Fruit fly (Drosophila melanogaster) whole organism, embryonic: Measurements from ENCODE around the gene Dic61B.

Experiments used
- Atf-2 ChIP-seq: fragments of 200-800 bp; sonication (Bioruptor generic); optimal IDR thresholded peaks from 2 replicates; lab custom pipeline; 2016; ENCODE audit warnings: missing biosample characterization, missing genetic modification characterization
- BEAF-32 ChIP-seq: fragments of 200-800 bp; sonication (Bioruptor generic); optimal IDR thresholded peaks from 3 replicates; lab custom pipeline; 2017; ENCODE audit warnings: missing biosample characterization, missing genetic modification characterization, mild to moderate bottlenecking, moderate library complexity, missing genetic modification reagents
- C15 ChIP-seq: fragments of 200-800 bp; sonication (Bioruptor generic); IDR thresholded peaks from 3 replicates; pipeline ENCODE4 v1.3.6; 2022; ENCODE audit warnings: missing biosample characterization, missing genetic modification characterization
- CG10321 ChIP-seq: fragments of 200-800 bp; sonication (Bioruptor generic); IDR thresholded peaks from 2 replicates; pipeline ENCODE4 v1.3.6; 2022; ENCODE audit warnings: missing biosample characterization, missing genetic modification characterization
- CG10565 ChIP-seq: fragments of 200-800 bp; sonication (Bioruptor generic); optimal IDR thresholded peaks from 3 replicates; lab custom pipeline; 2016; ENCODE audit warnings: missing biosample characterization, mild to moderate bottlenecking, missing genetic modification characterization
- CG11560 ChIP-seq: fragments of 200-800 bp; sonication (Bioruptor generic); IDR thresholded peaks from 3 replicates; pipeline ENCODE4 v1.3.6; 2022; ENCODE audit warnings: missing biosample characterization, missing genetic modification characterization
- CG12769 ChIP-seq: fragments of 200-800 bp; sonication (Bioruptor generic); optimal IDR thresholded peaks from 2 replicates; lab custom pipeline; 2019; ENCODE audit warnings: missing biosample characterization, mild to moderate bottlenecking, missing genetic modification characterization, moderate library complexity
- CG13775 ChIP-seq: fragments of 200-800 bp; sonication (Bioruptor generic); optimal IDR thresholded peaks from 3 replicates; lab custom pipeline; 2017; ENCODE audit warnings: missing biosample characterization, mild to moderate bottlenecking, missing genetic modification characterization
- CG14014 ChIP-seq: fragments of 200-800 bp; sonication (Bioruptor generic); IDR thresholded peaks from 2 replicates; pipeline ENCODE4 v1.3.6; 2022; ENCODE audit warnings: missing biosample characterization, missing genetic modification characterization
- CG1647 ChIP-seq: fragments of 200-800 bp; sonication (Bioruptor generic); optimal IDR thresholded peaks from 3 replicates; lab custom pipeline; 2016; ENCODE audit warnings: missing biosample characterization, missing genetic modification characterization
- CG16813 ChIP-seq: fragments of 200-800 bp; sonication (Bioruptor generic); IDR thresholded peaks from 3 replicates; pipeline ENCODE4 v1.3.6; 2022; ENCODE audit warnings: missing biosample characterization, missing genetic modification characterization; ENCODE audit not compliant: partially characterized antibody
- CG17328 ChIP-seq: fragments of 200-800 bp; sonication (Bioruptor generic); IDR thresholded peaks from 2 replicates; pipeline ENCODE4 v1.3.6; 2022; ENCODE audit warnings: missing biosample characterization, missing genetic modification characterization
- CG1792 ChIP-seq: fragments of 200-800 bp; sonication (Bioruptor generic); optimal IDR thresholded peaks from 2 replicates; lab custom pipeline; 2016; ENCODE audit warnings: missing biosample characterization, missing genetic modification characterization
- CG33557 ChIP-seq: fragments of 200-800 bp; sonication (Bioruptor generic); optimal IDR thresholded peaks from 2 replicates; lab custom pipeline; 2019; ENCODE audit warnings: missing biosample characterization, mild to moderate bottlenecking, missing genetic modification characterization, moderate library complexity
- CG42726 ChIP-seq: fragments of 200-800 bp; sonication (Bioruptor generic); IDR thresholded peaks from 2 replicates; pipeline ENCODE4 v1.3.6; 2022; ENCODE audit warnings: missing biosample characterization, missing genetic modification characterization; ENCODE audit not compliant: partially characterized antibody
- CG5953 ChIP-seq: fragments of 200-800 bp; sonication (Bioruptor generic); IDR thresholded peaks from 2 replicates; pipeline ENCODE4 v1.3.6; 2022; ENCODE audit warnings: missing biosample characterization, missing genetic modification characterization
- CG6854 ChIP-seq: fragments of 200-800 bp; sonication (Bioruptor generic); optimal IDR thresholded peaks from 3 replicates; lab custom pipeline; 2017; ENCODE audit warnings: missing biosample characterization, mild to moderate bottlenecking, missing genetic modification characterization
- CG9817 ChIP-seq: fragments of 200-800 bp; sonication (Bioruptor generic); optimal IDR thresholded peaks from 2 replicates; lab custom pipeline; 2018; ENCODE audit warnings: missing biosample characterization, mild to moderate bottlenecking, missing genetic modification characterization, moderate library complexity
- Deaf1 ChIP-seq: fragments of 200-800 bp; optimal IDR thresholded peaks from 3 replicates; lab custom pipeline; 2019; ENCODE audit warnings: missing biosample characterization, mild to moderate bottlenecking, missing genetic modification characterization, moderate library complexity
- Dek ChIP-seq: fragments of 200-800 bp; sonication (Bioruptor generic); optimal IDR thresholded peaks from 3 replicates; lab custom pipeline; 2019; ENCODE audit warnings: missing biosample characterization, mild to moderate bottlenecking, missing genetic modification characterization, moderate library complexity
- Doc3 ChIP-seq: fragments of 200-800 bp; sonication (Bioruptor generic); IDR thresholded peaks from 3 replicates; pipeline ENCODE4 v1.3.6; 2022; ENCODE audit warnings: missing biosample characterization, missing genetic modification characterization; ENCODE audit not compliant: partially characterized antibody
- H15 ChIP-seq: fragments of 200-800 bp; sonication (Bioruptor generic); IDR thresholded peaks from 3 replicates; pipeline ENCODE4 v1.3.6; 2022; ENCODE audit warnings: missing biosample characterization, missing genetic modification characterization
- Jarid2 ChIP-seq: fragments of 200-800 bp; sonication (Bioruptor generic); optimal IDR thresholded peaks from 3 replicates; lab custom pipeline; 2017; ENCODE audit warnings: mild to moderate bottlenecking, missing biosample characterization, missing genetic modification reagents, missing genetic modification characterization
- Myb ChIP-seq: fragments of 200-800 bp; sonication (Bioruptor generic); optimal IDR thresholded peaks from 2 replicates; lab custom pipeline; 2016; ENCODE audit warnings: missing biosample characterization, missing genetic modification characterization
- NC2α ChIP-seq: fragments of 200-800 bp; sonication (Bioruptor generic); optimal IDR thresholded peaks from 2 replicates; lab custom pipeline; 2016; ENCODE audit warnings: missing biosample characterization, missing genetic modification characterization
- Ravus ChIP-seq: fragments of 200-800 bp; sonication (Bioruptor generic); IDR thresholded peaks from 2 replicates; pipeline ENCODE4 v1.3.6; 2022; ENCODE audit warnings: missing biosample characterization, missing genetic modification characterization
- Rx ChIP-seq: fragments of 200-800 bp; sonication (Bioruptor generic); IDR thresholded peaks from 2 replicates; pipeline ENCODE4 v1.3.6; 2022; ENCODE audit warnings: missing biosample characterization, missing genetic modification characterization
- Sry-β ChIP-seq: fragments of 200-800 bp; sonication (Bioruptor generic); optimal IDR thresholded peaks from 2 replicates; lab custom pipeline; 2018; ENCODE audit warnings: missing biosample characterization, mild to moderate bottlenecking, missing genetic modification characterization, moderate library complexity
- Sry-δ ChIP-seq: fragments of 200-800 bp; sonication (Bioruptor generic); optimal IDR thresholded peaks from 2 replicates; lab custom pipeline; 2016; ENCODE audit warnings: missing biosample characterization, missing genetic modification characterization
- Trl ChIP-seq, 3 experiments: fragments of >200 bp in 2 of 3; fragments of 200-800 bp in 1 of 3; sonication (Bioruptor generic) in 1 of 3; optimal IDR thresholded peaks; 2 replicates in 1 of 3; 3 replicates in 2 of 3; lab custom pipeline; 2016 to 2017; ENCODE audit warnings: missing biosample characterization in 1 of 3, missing genetic modification characterization in 1 of 3
- ac ChIP-seq: fragments of 200-800 bp; sonication (Bioruptor generic); optimal IDR thresholded peaks from 3 replicates; lab custom pipeline; 2017; ENCODE audit warnings: missing biosample characterization, mild to moderate bottlenecking, missing genetic modification characterization
- bowl ChIP-seq: fragments of 200-800 bp; sonication (Bioruptor generic); IDR thresholded peaks from 2 replicates; pipeline ENCODE4 v1.3.6; 2022; ENCODE audit warnings: missing biosample characterization, missing genetic modification characterization
- chinmo ChIP-seq: fragments of 200-800 bp; sonication (Bioruptor generic); IDR thresholded peaks from 4 replicates; pipeline ENCODE4 v1.3.6; 2022; ENCODE audit warnings: missing biosample characterization, missing genetic modification characterization; ENCODE audit not compliant: partially characterized antibody
- eyg ChIP-seq: fragments of 200-800 bp; sonication (Bioruptor generic); optimal IDR thresholded peaks from 3 replicates; lab custom pipeline; 2016; ENCODE audit warnings: missing biosample characterization, missing genetic modification characterization
- fd96Cb ChIP-seq: fragments of 200-800 bp; sonication (Bioruptor generic); optimal IDR thresholded peaks from 2 replicates; lab custom pipeline; 2018; ENCODE audit warnings: missing biosample characterization, mild to moderate bottlenecking, missing genetic modification characterization, moderate library complexity
- gcm ChIP-seq: fragments of 200-800 bp; sonication (Bioruptor generic); optimal IDR thresholded peaks from 2 replicates; lab custom pipeline; 2019; ENCODE audit warnings: missing biosample characterization, mild to moderate bottlenecking, missing genetic modification characterization, moderate library complexity
- kni ChIP-seq: fragments of 200-800 bp; sonication (Bioruptor generic); optimal IDR thresholded peaks from 3 replicates; lab custom pipeline; 2017; ENCODE audit warnings: mild to moderate bottlenecking, missing biosample characterization, missing genetic modification reagents, missing genetic modification characterization
- mam ChIP-seq: fragments of 200-800 bp; sonication (Bioruptor generic); optimal IDR thresholded peaks from 3 replicates; lab custom pipeline; 2016; ENCODE audit warnings: missing biosample characterization, missing genetic modification characterization
- pb ChIP-seq: fragments of 200-800 bp; sonication (Bioruptor generic); optimal IDR thresholded peaks from 3 replicates; lab custom pipeline; 2016; ENCODE audit warnings: missing biosample characterization, missing genetic modification characterization
- psq ChIP-seq: fragments of 200-800 bp; sonication (Bioruptor generic); optimal IDR thresholded peaks from 2 replicates; lab custom pipeline; 2017; ENCODE audit warnings: missing biosample characterization, missing genetic modification characterization
- row ChIP-seq: fragments of 200-800 bp; sonication (Bioruptor generic); IDR thresholded peaks from 3 replicates; pipeline ENCODE4 v1.3.6; 2022; ENCODE audit warnings: missing biosample characterization, missing genetic modification characterization
- sens ChIP-seq: fragments of 200-800 bp; sonication (Bioruptor generic); peaks from one replicate; lab custom pipeline; 2016; ENCODE audit warnings: missing biosample characterization, missing genetic modification characterization
- sna ChIP-seq: fragments of 200-800 bp; sonication (Bioruptor generic); IDR thresholded peaks from 2 replicates; pipeline ENCODE4 v1.3.6; 2022; ENCODE audit warnings: missing biosample characterization, missing genetic modification characterization; ENCODE audit not compliant: partially characterized antibody
- so ChIP-seq: fragments of 200-800 bp; sonication (Bioruptor generic); IDR thresholded peaks from 3 replicates; pipeline ENCODE4 v1.3.6; 2022; ENCODE audit warnings: missing biosample characterization, missing genetic modification characterization
- sr ChIP-seq: fragments of 200-800 bp; sonication (Bioruptor generic); IDR thresholded peaks from 3 replicates; pipeline ENCODE4 v1.3.6; 2022; ENCODE audit warnings: missing biosample characterization, missing genetic modification characterization
- tll ChIP-seq, 2 experiments: fragments of 200-800 bp in 1 of 2; fragments of >200 bp in 1 of 2; sonication (Bioruptor generic) in 1 of 2; optimal IDR thresholded peaks; 2 replicates each; lab custom pipeline; 2017 to 2019; ENCODE audit warnings: missing biosample characterization in 2 of 2, missing genetic modification characterization in 2 of 2, mild to moderate bottlenecking in 1 of 2, moderate library complexity in 1 of 2
- tx ChIP-seq: fragments of 200-800 bp; sonication (Bioruptor generic); optimal IDR thresholded peaks from 2 replicates; lab custom pipeline; 2016; ENCODE audit warnings: missing biosample characterization, missing genetic modification characterization
- vvl ChIP-seq: fragments of 200-800 bp; sonication (Bioruptor generic); IDR thresholded peaks from 2 replicates; pipeline ENCODE4 v1.3.6; 2022; ENCODE audit warnings: missing biosample characterization, missing genetic modification characterization
- z ChIP-seq: fragments of 200-800 bp; sonication (Bioruptor generic); IDR thresholded peaks from 3 replicates; pipeline ENCODE4 v1.3.6; 2022; ENCODE audit warnings: missing biosample characterization, missing genetic modification characterization
- zen2 ChIP-seq: fragments of 200-800 bp; sonication (Bioruptor generic); IDR thresholded peaks from 3 replicates; pipeline ENCODE4 v1.3.6; 2022; ENCODE audit warnings: missing biosample characterization, missing genetic modification characterization; ENCODE audit not compliant: partially characterized antibody
- zfh1 ChIP-seq: fragments of 200-800 bp; sonication (Bioruptor generic); IDR thresholded peaks from 3 replicates; pipeline ENCODE4 v1.3.6; 2022; ENCODE audit warnings: missing biosample characterization, missing genetic modification characterization

Dic61B gene

DNA sequence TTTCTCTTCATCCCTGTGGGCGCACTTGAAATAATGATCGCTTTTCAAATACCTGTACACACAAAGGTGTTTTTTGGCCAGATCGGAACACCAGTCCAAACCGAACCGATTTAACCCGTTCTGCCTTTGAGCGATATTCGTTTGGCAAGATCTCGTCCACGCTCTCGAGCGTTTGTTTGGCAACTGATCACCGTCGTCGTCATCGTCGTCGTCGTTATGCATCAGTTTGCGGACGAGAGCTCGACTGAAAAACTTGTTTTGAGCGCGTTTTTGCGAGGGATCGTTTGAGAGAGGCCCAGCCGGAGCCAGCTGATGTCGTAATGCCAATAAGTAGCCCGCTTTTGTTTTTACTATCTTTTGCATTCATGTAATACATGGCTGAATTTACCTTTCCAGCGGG is 26.1 kb upstream of the Dic61B start (continued):
- TF ChIP-seq Dek (tag; lab: Kevin White, UChicago) (no peak), chinmo (peak; percentile 84; the same call in 3 of the 4 replicates), z (GFP tag; lab: Robert Waterston, UW) (peak; percentile 70), mam (GFP tag; lab: Kevin White, UChicago) (no peak), CG9817 (tag; lab: Kevin White, UChicago) (no peak), CG10321 (GFP tag; lab: Robert Waterston, UW) (no peak), so (no peak), Jarid2 (GFP tag; lab: Kevin White, UChicago) (peak; percentile 62), CG11560 (tag; lab: Robert Waterston, UW) (no peak), CG12769 (tag; lab: Kevin White, UChicago) (peak; percentile 14), Atf-2 (GFP tag; lab: Kevin White, UChicago) (no peak), C15 (GFP tag; lab: Robert Waterston, UW) (no peak), Myb (GFP tag; lab: Kevin White, UChicago) (no peak), CG1792 (GFP tag; lab: Kevin White, UChicago) (no peak), CG17328 (GFP tag; lab: Robert Waterston, UW) (no peak), ac (GFP tag; lab: Kevin White, UChicago) (no peak), CG10565 (GFP tag; lab: Kevin White, UChicago) (no peak), row (GFP tag; lab: Robert Waterston, UW) (no peak), pb (GFP tag; lab: Kevin White, UChicago) (no peak), CG33557 (GFP tag; lab: Kevin White, UChicago) (no peak), bowl (GFP tag; lab: Robert Waterston, UW) (no peak), CG1647 (GFP tag; lab: Kevin White, UChicago) (no peak), Deaf1 (tag; lab: Kevin White, UChicago) (peak; percentile 80), Trl (optimal IDR thresholded peaks at IDR 0.05; lab: Kevin White, UChicago) (peak in 1 of 2 experiments; percentile 39), Trl (GFP tag; optimal IDR thresholded peaks at IDR 0.05; lab: Kevin White, UChicago) (no peak), tll (GFP tag; optimal IDR thresholded peaks at IDR 0.05; lab: Kevin White, UChicago) (no peak), BEAF-32 (GFP tag; lab: Kevin White, UChicago) (no peak), Ravus (GFP tag; lab: Robert Waterston, UW) (no peak), CG14014 (GFP tag; lab: Robert Waterston, UW) (peak; percentile 23; the same call in 1 of the 2 replicates), NC2α (GFP tag; lab: Kevin White, UChicago) (no peak), kni (peak; percentile 56), gcm (no peak), CG13775 (GFP tag; lab: Kevin White, UChicago) (no peak), sens (GFP tag; lab: Kevin White, UChicago) (peak; percentile 47), CG5953 (no peak), zfh1 (no peak)

- no peak for TF ChIP-seq psq (GFP tag; lab: Kevin White, UChicago)
- 0 out of 2 replicates have a peak, but pooled peaks have one; percentile 3 for TF ChIP-seq Rx (GFP tag; lab: Robert Waterston, UW)
- TF ChIP-seq eyg (GFP tag; lab: Kevin White, UChicago), result no peak
- TF ChIP-seq zen2 (GFP tag; lab: Robert Waterston, UW), result 0 out of 3 replicates have a peak, but pooled peaks have one; percentile 29
- TF ChIP-seq Sry-δ (GFP tag; lab: Kevin White, UChicago), result peak; percentile 7
- no peak for TF ChIP-seq tx (GFP tag; lab: Kevin White, UChicago)
- TF ChIP-seq Sry-β, result peak; percentile 67
- TF ChIP-seq CG6854 (GFP tag; lab: Kevin White, UChicago), result no peak
- no peak for TF ChIP-seq H15 (GFP tag; lab: Robert Waterston, UW)
- 0 out of 2 replicates have a peak, but pooled peaks have one; percentile 17 for TF ChIP-seq vvl (GFP tag; lab: Robert Waterston, UW)
- TF ChIP-seq chinmo, result 0 out of 4 replicates have a peak, but pooled peaks have one; percentile 33
- 0 out of 3 replicates have a peak, but pooled peaks have one; percentile 33 for TF ChIP-seq CG16813 (GFP tag; lab: Robert Waterston, UW)
- TF ChIP-seq Doc3 (GFP tag; lab: Robert Waterston, UW), result peak; percentile 25; the same call in 1 of the 3 replicates
- TF ChIP-seq fd96Cb (tag; lab: Kevin White, UChicago), result no peak
- peak; percentile 36; the same call in 1 of the 2 replicates for TF ChIP-seq sna
- no peak for TF ChIP-seq CG42726 (GFP tag; lab: Robert Waterston, UW)
- TF ChIP-seq sr (GFP tag; lab: Robert Waterston, UW), result 0 out of 3 replicates have a peak, but pooled peaks have one; percentile 10
Observed at dm6 chr3L:177938-178337, 25.5 kb upstream of the Dic61B start.
